ENCODE assay signal across 1 worm cellular context in the genomic region with DNA sequence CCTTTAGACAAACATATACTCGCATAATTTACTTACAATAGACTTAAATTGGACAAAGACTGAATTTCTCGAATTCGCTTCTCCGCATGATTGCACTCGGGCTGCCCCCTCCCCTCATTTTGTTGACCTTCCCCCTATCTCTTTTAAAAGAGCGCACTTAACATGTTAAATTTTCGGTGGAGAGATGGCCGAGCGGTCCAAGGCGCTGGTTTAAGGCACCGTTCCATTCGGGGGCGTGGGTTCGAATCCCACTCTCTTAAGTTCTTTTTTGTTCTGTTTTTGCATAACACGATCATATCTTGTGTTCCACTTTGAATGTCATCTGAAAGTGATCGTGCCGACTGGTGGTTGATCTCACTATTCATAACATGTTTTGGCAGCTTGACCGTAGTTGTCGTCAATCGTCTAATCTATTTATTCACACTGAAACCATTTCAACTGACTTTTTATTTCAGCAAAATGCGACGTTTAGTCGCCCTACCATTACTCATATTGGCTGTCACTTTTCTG.
A peak's percentile ranks its signal among the peaks of the same experiment; 100 is the strongest.
TF ChIP-seq lines count a peak whose summit lies in the region.

Gene cutl-23 (plus strand): TSS at position 460 of the 510 bp plus-strand sequence.

TF ChIP-seq in whole organism, L4 larva, 104 proteins besides CTCF, POLR2A, EP300 and RAD21 (continued from another document):
- no peak for TF ChIP-seq nhr-25 (tag; optimal IDR thresholded peaks at IDR 0.05; lab: Kevin White, UChicago; ENCODE audit: borderline replicate concordance, insufficient read depth)
- peak in 1 of 2 experiments; percentile 60; a peak in 1 of 4 replicates for TF ChIP-seq madf-5 (GFP tag; IDR thresholded peaks at IDR 0.05; lab: Robert Waterston, UW)
- TF ChIP-seq nhr-237 (tag; optimal IDR thresholded peaks at IDR 0.05; lab: Kevin White, UChicago): no peak
- TF ChIP-seq dmd-6 (GFP tag; IDR thresholded peaks at IDR 0.05; lab: Robert Waterston, UW): peak; percentile 24; the same call in 1 of the 2 replicates
- no peak for TF ChIP-seq aha-1 (tag; lab: Kevin White, UChicago)
- no peak for TF ChIP-seq gei-8 (GFP tag; optimal IDR thresholded peaks at IDR 0.05; lab: Kevin White, UChicago)
- peak; percentile 77 for TF ChIP-seq mes-2 (tag; optimal IDR thresholded peaks at IDR 0.05; lab: Kevin White, UChicago; ENCODE audit: poor library complexity, severe bottlenecking)
- TF ChIP-seq lin-29 (GFP tag; IDR thresholded peaks at IDR 0.05; lab: Robert Waterston, UW): no peak
- TF ChIP-seq hif-1 (tag; optimal IDR thresholded peaks at IDR 0.05; lab: Kevin White, UChicago): peak in 1 of 2 experiments; percentile 10
- peak; percentile 49; the same call in 1 of the 2 replicates for TF ChIP-seq hmg-1.1 (GFP tag; IDR thresholded peaks at IDR 0.05; lab: Robert Waterston, UW)
- no peak for TF ChIP-seq ceh-32 (tag; optimal IDR thresholded peaks at IDR 0.05; lab: Kevin White, UChicago; ENCODE audit: poor library complexity)
- TF ChIP-seq F37D6.2 (tag; optimal IDR thresholded peaks at IDR 0.05; lab: Kevin White, UChicago): no peak
- no peak for TF ChIP-seq zag-1 (tag; optimal IDR thresholded peaks at IDR 0.05; lab: Kevin White, UChicago)
- TF ChIP-seq tra-1 (GFP tag; IDR thresholded peaks at IDR 0.05; lab: Robert Waterston, UW): no peak
- peak; percentile 61; the same call in 1 of the 2 replicates for TF ChIP-seq arid-1 (GFP tag; conservative IDR thresholded peaks at IDR 0.05; lab: Robert Waterston, UW)
- TF ChIP-seq ctbp-1 (GFP tag; IDR thresholded peaks at IDR 0.05; lab: Robert Waterston, UW): peak; percentile 72
- no peak for TF ChIP-seq nhr-42 (GFP tag; IDR thresholded peaks at IDR 0.05; lab: Robert Waterston, UW)
- no peak for TF ChIP-seq F49E8.2 (tag; optimal IDR thresholded peaks at IDR 0.05; lab: Kevin White, UChicago; ENCODE audit: borderline replicate concordance)
